Fruit fly (Drosophila melanogaster): ENCODE data around the gene CG3078.

DNA sequence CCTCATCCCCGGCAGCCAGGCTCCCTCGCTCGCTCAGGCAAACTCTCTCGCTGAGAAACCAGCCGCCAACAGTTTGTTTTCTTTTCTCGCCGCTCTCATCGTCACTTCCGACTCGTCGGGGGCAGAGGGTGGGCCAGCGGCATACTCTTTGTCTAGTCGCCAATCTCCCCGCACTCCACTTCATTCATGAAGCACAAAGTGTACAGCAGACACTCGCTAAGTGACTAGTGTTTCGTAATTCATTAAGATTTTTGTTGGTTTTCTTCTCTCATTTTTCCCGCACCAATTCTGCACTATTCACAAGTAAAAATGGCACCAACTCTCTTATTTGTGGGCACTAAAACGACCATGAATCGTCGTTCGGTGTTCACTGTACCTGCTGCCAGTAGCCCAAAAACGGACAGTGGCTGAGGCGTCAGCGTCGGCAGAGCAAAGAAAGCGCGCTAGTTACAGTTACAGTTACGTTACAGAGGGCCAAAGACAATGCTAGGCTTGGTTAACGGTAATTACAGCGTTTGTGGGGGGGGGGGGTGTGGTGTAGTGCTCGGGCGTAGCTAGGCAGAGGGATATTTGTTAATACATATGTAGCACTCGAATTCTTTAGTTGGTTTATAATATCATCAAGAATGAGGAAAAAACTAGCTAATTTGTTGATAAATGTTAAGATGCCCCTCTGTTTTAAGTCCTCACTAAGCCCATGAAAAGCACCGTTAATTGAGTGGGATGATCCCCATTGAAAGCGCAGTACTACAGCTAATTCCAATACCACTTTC, 38.0 kb upstream of the CG3078 start:
- no peak for TF ChIP-seq pan (optimal IDR thresholded peaks at IDR 0.05)
- TF ChIP-seq Hr78 (GFP tag; optimal IDR thresholded peaks at IDR 0.05): no peak
- TF ChIP-seq usp (GFP tag; optimal IDR thresholded peaks at IDR 0.05): no peak
- no peak for TF ChIP-seq lola (GFP tag; optimal IDR thresholded peaks at IDR 0.05)
- TF ChIP-seq GATAd (GFP tag; optimal IDR thresholded peaks at IDR 0.05): no peak
- peak; percentile 42 to 91 for TF ChIP-seq foxo (GFP tag; optimal IDR thresholded peaks at IDR 0.05)
- TF ChIP-seq dsf (GFP tag; optimal IDR thresholded peaks at IDR 0.05; ENCODE audit: borderline replicate concordance): no peak
- TF ChIP-seq Hr83 (GFP tag; optimal IDR thresholded peaks at IDR 0.05; ENCODE audit: poor library complexity, severe bottlenecking): no peak
- no peak for TF ChIP-seq Dfd (GFP tag; optimal IDR thresholded peaks at IDR 0.05)
- no peak for TF ChIP-seq CrebA (GFP tag; optimal IDR thresholded peaks at IDR 0.05; ENCODE audit: borderline replicate concordance)

Data from whole organism, wandering third instar larva.